Worm (Caenorhabditis elegans) whole organism, midembryonic: ENCODE measurements around the gene mccc-1.

ENCODE experiments used
- T22C8.4 ChIP-seq: fragments of 200-800 bp; sonication (Bioruptor generic); IDR thresholded peaks from 2 replicates; pipeline ENCODE4 v1.3.6; 2022; ENCODE audit warnings: missing genetic modification characterization, missing compliant biosample characterization
- cog-1 ChIP-seq: sonication (generic microtip); optimal IDR thresholded peaks from 2 replicates; lab custom pipeline; 2016; ENCODE audit warnings: missing genetic modification characterization, missing compliant biosample characterization
- flt-1 ChIP-seq: fragments of 200-800 bp; sonication (Bioruptor generic); IDR thresholded peaks from 2 replicates; pipeline ENCODE4 v1.3.6; 2022; ENCODE audit warnings: missing genetic modification characterization, missing compliant biosample characterization
- klf-2 ChIP-seq: fragments of 200-800 bp; sonication (Bioruptor generic); conservative IDR thresholded peaks from 2 replicates; pipeline ENCODE4 v1.3.6; 2022; ENCODE audit warnings: missing genetic modification reagents, missing genetic modification characterization, missing compliant biosample characterization
- med-1 ChIP-seq: sonication (generic microtip); optimal IDR thresholded peaks from 2 replicates; lab custom pipeline; 2017; ENCODE audit warnings: missing genetic modification characterization, mild to moderate bottlenecking, missing compliant biosample characterization, antibody characterized with exemption, missing genetic modification reagents; ENCODE audit not compliant: insufficient read depth
- ref-1 ChIP-seq: fragments of 200-800 bp; sonication (Bioruptor generic); conservative IDR thresholded peaks from 2 replicates; pipeline ENCODE4 v1.3.6; 2022; ENCODE audit warnings: missing genetic modification reagents, missing genetic modification characterization, missing compliant biosample characterization
- tab-1 ChIP-seq: fragments of 200-800 bp; sonication (Bioruptor generic); IDR thresholded peaks from 2 replicates; pipeline ENCODE4 v1.3.6; 2022; ENCODE audit warnings: missing genetic modification characterization, missing compliant biosample characterization
- ztf-23 ChIP-seq: fragments of 200-800 bp; sonication (Bioruptor generic); IDR thresholded peaks from 2 replicates; pipeline ENCODE4 v1.3.6; 2022; ENCODE audit warnings: missing genetic modification reagents, missing genetic modification characterization, missing compliant biosample characterization
- ztf-29 ChIP-seq: fragments of 200-800 bp; sonication (Bioruptor generic); IDR thresholded peaks from 2 replicates; pipeline ENCODE4 v1.3.6; 2022; ENCODE audit warnings: missing genetic modification reagents, missing genetic modification characterization, missing compliant biosample characterization

The mccc-1 gene

ce11 chrIV:9920426-9920825 lies 36.1 kb downstream of the mccc-1 start:
- TF ChIP-seq ztf-23 (no peak), med-1 (GFP tag; lab: Kevin White, UChicago) (no peak), flt-1 (GFP tag; lab: Robert Waterston, UW) (no peak), T22C8.4 (GFP tag; lab: Robert Waterston, UW) (no peak)

- no peak for TF ChIP-seq cog-1
Observed at ce11 chrIV:9924419-9924818, 40.0 kb downstream of the mccc-1 start.

ce11 chrIV:9928180-9928896 lies 44.0 kb downstream of the mccc-1 start, which contains the start of gene dur-1:
Gene dur-1, minus strand, starts transcription at chrIV:9928230.
- TF ChIP-seq klf-2 (GFP tag; lab: Robert Waterston, UW) (no peak), T22C8.4 (GFP tag; lab: Robert Waterston, UW) (no peak), tab-1 (no peak), ztf-29 (no peak), med-1 (GFP tag; lab: Kevin White, UChicago) (no peak), flt-1 (GFP tag; lab: Robert Waterston, UW) (no peak), ztf-23 (no peak), cog-1 (no peak), ref-1 (no peak)

ce11 chrIV:9932055-9932454 lies 47.7 kb downstream of the mccc-1 start, which contains the start of the genes trmt-10A and F25H8.2:
Gene trmt-10A, minus strand, starts transcription at chrIV:9932213.
Gene F25H8.2, plus strand, starts transcription at chrIV:9932235.
- TF ChIP-seq ztf-29, result no peak

ce11 chrIV:9933580-9933979 lies 49.2 kb downstream of the mccc-1 start, which contains the start of gene spe-29:
Gene spe-29, plus strand, starts transcription at chrIV:9933880.
- TF ChIP-seq klf-2 (GFP tag; lab: Robert Waterston, UW) (no peak), flt-1 (GFP tag; lab: Robert Waterston, UW) (no peak), tab-1 (no peak), T22C8.4 (GFP tag; lab: Robert Waterston, UW) (no peak), ztf-29 (no peak), cog-1 (no peak), ztf-23 (no peak), ref-1 (no peak)
